Worm (Caenorhabditis elegans) whole organism, young adult: ENCODE measurements around the gene frm-5.1.
A peak's percentile ranks its signal among the peaks of the same experiment; 100 is the strongest.

Source experiments
- B0019.2 ChIP-seq: fragments of 200-800 bp; sonication (Bioruptor generic); conservative IDR thresholded peaks from 2 replicates; pipeline ENCODE4 v1.3.6; 2022; ENCODE audit warnings: missing genetic modification reagents, missing genetic modification characterization, missing compliant biosample characterization
- F57C9.4 ChIP-seq: sonication (generic microtip); optimal IDR thresholded peaks from 2 replicates; lab custom pipeline; 2017; ENCODE audit warnings: mild to moderate bottlenecking, missing genetic modification characterization, missing compliant biosample characterization
- Y53F4B.3 ChIP-seq: fragments of 200-800 bp; sonication (Bioruptor generic); IDR thresholded peaks from 2 replicates; pipeline ENCODE4 v1.3.6; 2022; ENCODE audit warnings: missing genetic modification reagents, missing genetic modification characterization, missing compliant biosample characterization
- Y53G8AR.9 ChIP-seq: fragments of 200-800 bp; sonication (Bioruptor generic); conservative IDR thresholded peaks from 2 replicates; pipeline ENCODE4 v1.3.6; 2022; ENCODE audit warnings: missing genetic modification reagents, missing genetic modification characterization, missing compliant biosample characterization
- Y79H2A.3 ChIP-seq: fragments of 200-800 bp; sonication (Bioruptor generic); conservative IDR thresholded peaks from 2 replicates; pipeline ENCODE4 v1.3.6; 2022; ENCODE audit warnings: missing genetic modification reagents, missing genetic modification characterization, missing compliant biosample characterization
- Y95B8A.8 ChIP-seq: fragments of 200-800 bp; sonication (Bioruptor generic); IDR thresholded peaks from 2 replicates; pipeline ENCODE4 v1.3.6; 2022; ENCODE audit warnings: missing genetic modification reagents, missing genetic modification characterization, missing compliant biosample characterization
- aptf-3 ChIP-seq: fragments of 200-800 bp; sonication (Bioruptor generic); IDR thresholded peaks from 2 replicates; pipeline ENCODE4 v1.3.6; 2022; ENCODE audit warnings: missing genetic modification characterization, missing compliant biosample characterization
- athp-1 ChIP-seq: sonication (generic microtip); optimal IDR thresholded peaks from 2 replicates; lab custom pipeline; 2017; ENCODE audit warnings: mild to moderate bottlenecking, missing genetic modification characterization, missing compliant biosample characterization
- attf-5 ChIP-seq: fragments of 200-800 bp; sonication (Bioruptor generic); optimal IDR thresholded peaks from 2 replicates; lab custom pipeline; 2018; ENCODE audit warnings: mild to moderate bottlenecking, missing genetic modification characterization, missing compliant biosample characterization
- ceh-100 ChIP-seq: fragments of 200-800 bp; sonication (Bioruptor generic); IDR thresholded peaks from 2 replicates; pipeline ENCODE4 v1.3.6; 2022; ENCODE audit warnings: missing genetic modification reagents, missing genetic modification characterization, missing compliant biosample characterization
- ceh-27 ChIP-seq: fragments of 200-800 bp; sonication (Bioruptor generic); optimal IDR thresholded peaks from 2 replicates; lab custom pipeline; 2018; ENCODE audit warnings: mild to moderate bottlenecking, missing genetic modification characterization, moderate library complexity, missing compliant biosample characterization
- ceh-79 ChIP-seq: sonication (generic microtip); optimal IDR thresholded peaks from 2 replicates; lab custom pipeline; 2017; ENCODE audit warnings: mild to moderate bottlenecking, missing genetic modification characterization, missing compliant biosample characterization
- dpff-1 ChIP-seq: sonication (generic microtip); optimal IDR thresholded peaks from 2 replicates; lab custom pipeline; 2017; ENCODE audit warnings: mild to moderate bottlenecking, missing genetic modification characterization, missing compliant biosample characterization
- hsf-1 ChIP-seq: fragments of 200-800 bp; sonication (Bioruptor generic); IDR thresholded peaks from 2 replicates; pipeline ENCODE4 v1.3.6; 2022; ENCODE audit warnings: missing genetic modification reagents, missing genetic modification characterization, missing compliant biosample characterization
- let-607 ChIP-seq, 2 experiments: fragments of 200-800 bp in 1 of 2; sonication (Bioruptor generic) in 1 of 2; sonication (generic microtip) in 1 of 2; optimal IDR thresholded peaks; 2 replicates each; lab custom pipeline; 2016 to 2018; ENCODE audit warnings: mild to moderate bottlenecking in 2 of 2, missing compliant biosample characterization in 2 of 2, missing genetic modification characterization in 2 of 2, moderate library complexity in 2 of 2, missing genotype in 1 of 2
- lin-26 ChIP-seq: fragments of 200-800 bp; sonication (Bioruptor generic); IDR thresholded peaks from 2 replicates; pipeline ENCODE4 v1.3.6; 2022; ENCODE audit warnings: missing genetic modification reagents, missing genetic modification characterization, missing compliant biosample characterization
- lsl-1 ChIP-seq: fragments of 200-800 bp; sonication (Bioruptor generic); optimal IDR thresholded peaks from 2 replicates; lab custom pipeline; 2018; ENCODE audit warnings: mild to moderate bottlenecking, missing genetic modification characterization, moderate library complexity, missing compliant biosample characterization
- lsy-27 ChIP-seq: sonication (generic microtip); optimal IDR thresholded peaks from 2 replicates; lab custom pipeline; 2017; ENCODE audit warnings: missing genetic modification characterization, mild to moderate bottlenecking, missing compliant biosample characterization, antibody characterized with exemption, missing genotype, borderline replicate concordance; ENCODE audit not compliant: insufficient read depth
- madf-3 ChIP-seq: fragments of 200-800 bp; sonication (Bioruptor generic); IDR thresholded peaks from 2 replicates; pipeline ENCODE4 v1.3.6; 2022; ENCODE audit warnings: missing genetic modification reagents, missing genetic modification characterization, missing compliant biosample characterization
- madf-6 ChIP-seq: fragments of 200-800 bp; sonication (Bioruptor generic); IDR thresholded peaks from 2 replicates; pipeline ENCODE4 v1.3.6; 2022; ENCODE audit warnings: missing genetic modification reagents, missing genetic modification characterization, missing compliant biosample characterization
- nfya-2 ChIP-seq: fragments of 200-800 bp; sonication (Bioruptor generic); IDR thresholded peaks from 2 replicates; pipeline ENCODE4 v1.3.6; 2022; ENCODE audit warnings: missing genetic modification reagents, missing genetic modification characterization, missing compliant biosample characterization
- nhr-90 ChIP-seq: sonication (generic microtip); optimal IDR thresholded peaks from 2 replicates; lab custom pipeline; 2016; ENCODE audit warnings: missing genotype, mild to moderate bottlenecking, missing genetic modification characterization, missing compliant biosample characterization
- pha-4 ChIP-seq: fragments of 150-350 bp; sonication (generic microtip); optimal IDR thresholded peaks from 2 replicates; lab custom pipeline; 2014; ENCODE audit warnings: missing biosample characterization, missing genetic modification reagents, missing genetic modification characterization
- rcor-1 ChIP-seq: fragments of 200-800 bp; sonication (Bioruptor generic); IDR thresholded peaks from 2 replicates; pipeline ENCODE4 v1.3.6; 2022; ENCODE audit warnings: missing genetic modification reagents, missing genetic modification characterization, missing compliant biosample characterization
- sdz-38 ChIP-seq: sonication (generic microtip); optimal IDR thresholded peaks from 2 replicates; lab custom pipeline; 2016; ENCODE audit warnings: missing genotype, missing genetic modification characterization, missing compliant biosample characterization
- snpc-1.1 ChIP-seq: sonication (generic microtip); optimal IDR thresholded peaks from 2 replicates; lab custom pipeline; 2017; ENCODE audit warnings: missing genetic modification characterization, mild to moderate bottlenecking, missing compliant biosample characterization, antibody characterized with exemption, moderate library complexity, missing genotype, missing genetic modification reagents; ENCODE audit not compliant: insufficient read depth
- snpc-1.3 ChIP-seq: sonication (generic microtip); optimal IDR thresholded peaks from 2 replicates; lab custom pipeline; 2017; ENCODE audit warnings: missing genetic modification characterization, mild to moderate bottlenecking, missing compliant biosample characterization, antibody characterized with exemption, moderate library complexity, missing genotype, missing genetic modification reagents; ENCODE audit not compliant: insufficient read depth
- somi-1 ChIP-seq: fragments of 200-800 bp; sonication (Bioruptor generic); optimal IDR thresholded peaks from 2 replicates; lab custom pipeline; 2018; ENCODE audit warnings: mild to moderate bottlenecking, missing genetic modification characterization, missing compliant biosample characterization
- tbp1 ChIP-seq: fragments of 200-800 bp; sonication (Bioruptor generic); optimal IDR thresholded peaks from 2 replicates; lab custom pipeline; 2018; ENCODE audit warnings: mild to moderate bottlenecking, missing genetic modification characterization, missing compliant biosample characterization
- unc-62 ChIP-seq: fragments of 150-350 bp; optimal IDR thresholded peaks from 2 replicates; lab custom pipeline; 2014; ENCODE audit warnings: missing biosample characterization, missing genetic modification reagents, missing genetic modification characterization
- zfh-2 ChIP-seq: fragments of 200-800 bp; sonication (Bioruptor generic); conservative IDR thresholded peaks from 2 replicates; pipeline ENCODE4 v1.3.6; 2022; ENCODE audit warnings: missing genetic modification reagents, missing genetic modification characterization, missing compliant biosample characterization
- zim-3 ChIP-seq: sonication (generic microtip); optimal IDR thresholded peaks from 2 replicates; lab custom pipeline; 2017; ENCODE audit warnings: mild to moderate bottlenecking, missing genetic modification characterization, moderate library complexity, missing compliant biosample characterization
- ztf-26 ChIP-seq: sonication (generic microtip); optimal IDR thresholded peaks from 2 replicates; lab custom pipeline; 2017; ENCODE audit warnings: missing genetic modification characterization, missing compliant biosample characterization

Gene frm-5.1

DNA sequence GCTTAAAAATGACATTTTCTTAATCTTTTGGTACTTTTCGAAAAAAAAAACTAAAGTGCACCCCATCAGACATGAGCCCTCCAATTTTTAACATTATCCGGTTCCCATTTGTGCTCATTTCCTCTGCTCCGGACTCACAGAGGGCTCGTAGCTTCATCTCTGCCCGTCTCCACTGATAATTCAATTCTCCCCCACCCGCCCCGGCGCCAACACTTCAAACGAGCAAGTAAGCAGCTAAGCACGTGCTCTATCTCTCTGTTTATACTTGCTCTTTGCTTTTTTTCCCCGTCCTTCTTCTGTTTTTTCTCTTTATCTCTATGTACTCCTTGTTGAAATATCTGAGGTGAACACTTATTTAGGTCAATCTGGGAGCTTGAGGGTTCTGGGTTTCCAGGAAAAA is 30.5 kb upstream of the frm-5.1 start, which contains the start of gene T05C7.9:
T05C7.9 (plus strand) TSS at position 72 of the 400 bp plus-strand sequence.
- TF ChIP-seq zfh-2 (GFP tag; lab: Robert Waterston, UW) (0 out of 2 replicates have a peak, but pooled peaks have one; percentile 32), tbp1 (no peak)

DNA sequence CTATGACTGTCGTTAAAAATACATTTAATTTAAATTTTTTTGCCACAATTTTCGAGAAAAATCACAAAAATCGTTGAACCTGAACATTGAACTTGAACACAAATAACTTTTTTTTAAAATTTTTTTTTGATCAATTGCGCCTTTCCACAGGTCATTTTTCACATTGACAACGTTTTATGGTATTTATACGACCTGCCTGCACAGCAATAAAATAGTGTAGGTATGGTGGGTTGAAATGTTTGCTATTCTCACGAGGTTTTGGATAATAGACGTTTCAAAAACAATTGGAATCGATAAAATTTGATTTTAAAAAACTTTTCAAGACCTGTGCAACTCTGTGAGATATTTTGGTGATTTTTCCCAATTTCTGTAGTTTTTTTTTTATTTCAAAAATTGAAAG is 29.5 kb upstream of the frm-5.1 start:
- TF ChIP-seq lin-26 (no peak), rcor-1 (GFP tag; lab: Robert Waterston, UW) (no peak), ztf-26 (no peak), F57C9.4 (no peak), ceh-27 (no peak), nfya-2 (GFP tag; lab: Robert Waterston, UW) (no peak), dpff-1 (tag; lab: Kevin White, UChicago) (no peak), madf-3 (GFP tag; lab: Robert Waterston, UW) (no peak), pha-4 (tag; lab: Kevin White, UChicago) (no peak), Y53F4B.3 (GFP tag; lab: Robert Waterston, UW) (no peak), nhr-90 (tag; lab: Kevin White, UChicago) (no peak), lsy-27 (no peak), snpc-1.1 (tag; lab: Kevin White, UChicago) (no peak), somi-1 (GFP tag; lab: Kevin White, UChicago) (no peak)

DNA sequence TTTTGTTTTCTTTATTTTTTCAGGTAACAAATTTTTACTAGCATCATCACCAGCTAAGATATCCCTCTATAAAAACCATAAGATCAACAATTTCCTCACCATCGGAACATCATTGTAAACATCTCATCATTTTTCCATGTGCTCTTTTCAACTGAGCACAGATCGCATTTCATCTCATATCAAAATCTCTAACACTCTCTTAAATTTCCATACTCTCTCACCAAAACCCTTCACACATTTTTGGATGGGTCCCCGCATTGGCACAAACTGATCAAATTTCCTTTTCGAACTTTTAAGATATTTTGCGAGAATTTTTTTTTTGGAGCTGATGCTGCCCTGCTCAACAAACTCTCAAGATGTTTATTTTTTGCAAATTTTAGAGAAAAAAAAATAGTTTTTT is 28.7 kb upstream of the frm-5.1 start:
- TF ChIP-seq pha-4 (tag; lab: Kevin White, UChicago) (no peak), zim-3 (tag; lab: Kevin White, UChicago) (no peak)

DNA sequence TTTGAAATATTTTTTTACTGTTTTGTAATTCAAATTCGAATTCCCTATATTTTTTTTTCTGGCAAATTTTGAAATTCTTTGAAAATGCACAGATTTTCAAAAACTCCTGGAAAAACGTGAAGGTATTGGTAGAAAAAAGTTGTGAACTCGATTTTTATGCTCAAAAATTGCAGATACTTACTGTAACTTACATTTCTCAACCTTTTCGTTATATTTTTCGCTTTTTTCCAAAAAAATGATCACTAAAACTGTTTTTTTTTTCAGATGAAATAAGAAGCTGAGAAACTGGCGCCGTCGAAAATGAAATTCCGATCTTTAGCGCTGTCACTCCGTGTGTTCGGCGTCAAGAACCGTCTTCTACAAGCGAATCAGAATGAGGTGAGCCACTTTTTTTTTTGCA is 27.4 kb upstream of the frm-5.1 start, which contains the start of gene T05C7.8:
T05C7.8 (plus strand) TSS at position 301 of the 400 bp plus-strand sequence.
- TF ChIP-seq athp-1 (no peak), B0019.2 (GFP tag; lab: Robert Waterston, UW) (no peak), ceh-79 (tag; lab: Kevin White, UChicago) (no peak), ztf-26 (no peak), hsf-1 (GFP tag; lab: Robert Waterston, UW) (no peak), madf-6 (GFP tag; lab: Robert Waterston, UW) (no peak), let-607 (tag; optimal IDR thresholded peaks at IDR 0.05; lab: Kevin White, UChicago) (no peak), snpc-1.3 (tag; lab: Kevin White, UChicago) (no peak), Y95B8A.8 (GFP tag; lab: Robert Waterston, UW) (no peak), Y53G8AR.9 (GFP tag; lab: Robert Waterston, UW) (no peak), aptf-3 (GFP tag; lab: Robert Waterston, UW) (no peak), lsl-1 (no peak), attf-5 (GFP tag; lab: Kevin White, UChicago) (no peak)

DNA sequence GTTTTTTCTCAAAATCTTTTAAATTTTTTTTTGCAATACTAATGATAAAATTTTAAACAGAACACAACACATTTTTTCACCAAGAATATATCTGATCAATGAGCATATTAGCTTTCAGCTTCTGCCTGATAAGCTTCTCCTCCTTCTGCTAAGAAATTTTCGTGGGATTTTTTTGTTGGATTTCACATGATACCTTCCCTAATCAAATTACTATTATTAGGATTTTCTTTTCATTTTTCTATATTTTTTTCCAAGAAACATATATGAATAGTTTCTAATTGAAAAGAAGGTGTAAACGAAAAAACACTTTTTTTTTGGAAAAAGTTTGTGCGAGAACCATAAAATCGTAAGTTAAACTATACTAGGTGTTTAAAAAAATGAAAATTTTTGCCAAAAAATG is 24.5 kb upstream of the frm-5.1 start:
- no peak for TF ChIP-seq unc-62 (GFP tag; lab: Kevin White, UChicago)
- TF ChIP-seq Y79H2A.3 (GFP tag; lab: Robert Waterston, UW), result no peak
- TF ChIP-seq somi-1 (GFP tag; lab: Kevin White, UChicago), result no peak
- TF ChIP-seq sdz-38 (tag; lab: Kevin White, UChicago), result no peak
- no peak for TF ChIP-seq ceh-100 (GFP tag; lab: Robert Waterston, UW)
